Worm (Caenorhabditis elegans) whole organism, L4/young adult: ENCODE results near the gene R08A2.9.

ENCODE experiments used
- W03F9.2 ChIP-seq: fragments of 150-350 bp; optimal IDR thresholded peaks from 2 replicates; lab custom pipeline; 2014; ENCODE audit warnings: missing biosample characterization, missing genetic modification characterization
- dao-5 ChIP-seq: sonication (generic microtip); optimal IDR thresholded peaks from 2 replicates; lab custom pipeline; 2016; ENCODE audit warnings: missing genotype, missing genetic modification characterization, moderate library complexity, missing compliant biosample characterization
- him-1 ChIP-seq: sonication (generic microtip); optimal IDR thresholded peaks from 2 replicates; lab custom pipeline; 2016; ENCODE audit warnings: missing genotype, missing genetic modification reagents, missing genetic modification characterization, missing compliant biosample characterization

DNA sequence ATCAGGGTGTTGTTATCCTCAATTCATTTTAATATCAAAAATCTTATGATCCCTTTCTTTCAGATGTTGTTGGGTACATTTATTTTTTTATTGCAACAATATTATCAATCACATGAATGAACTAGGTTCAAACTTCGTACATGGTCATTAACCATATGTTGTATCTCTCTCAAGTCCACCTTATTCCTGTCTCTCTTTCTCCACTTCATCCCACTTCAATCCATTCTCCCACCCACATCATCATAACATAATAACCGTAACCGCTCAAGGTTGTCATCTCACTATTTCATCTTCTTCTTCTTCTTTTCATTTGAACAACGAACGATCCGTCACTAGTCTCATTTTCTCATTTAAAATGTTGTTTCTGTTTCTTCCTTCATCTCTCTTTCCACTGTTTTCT is 17.4 kb downstream of the R08A2.9 start:
- TF ChIP-seq him-1 (tag; lab: Kevin White, UChicago) (no peak), dao-5 (tag; lab: Kevin White, UChicago) (no peak), W03F9.2 (tag; lab: Kevin White, UChicago) (no peak)
